Fruit fly (Drosophila melanogaster): Measurements from ENCODE around the gene CG43362.

- TF ChIP-seq Stat92E (GFP tag; optimal IDR thresholded peaks at IDR 0.05) (no peak), CG17568 (GFP tag; optimal IDR thresholded peaks at IDR 0.05) (no peak), abd-A (tag; optimal IDR thresholded peaks at IDR 0.05) (no peak), Sry-β (GFP tag; optimal IDR thresholded peaks at IDR 0.05) (no peak), CoRest (tag; optimal IDR thresholded peaks at IDR 0.05) (no peak), CG12104 (GFP tag; optimal IDR thresholded peaks at IDR 0.05) (no peak), phol (tag; optimal IDR thresholded peaks at IDR 0.05) (no peak), Atf-2 (GFP tag; optimal IDR thresholded peaks at IDR 0.05) (no peak), CG32767 (GFP tag; IDR thresholded peaks at IDR 0.05) (no peak)
Measured at dm6 chr2L:18298541-18298940, 7.3 kb upstream of the CG43362 start.
